Fruit fly (Drosophila melanogaster) whole organism, embryonic: ENCODE measurements around the gene dah.

Source experiments
- Ada2b ChIP-seq: fragments of 200-800 bp; sonication (Bioruptor generic); IDR thresholded peaks from 2 replicates; pipeline ENCODE4 v1.3.6; 2022; ENCODE audit warnings: missing biosample characterization, missing genetic modification characterization
- BtbVII ChIP-seq: fragments of 200-800 bp; sonication (Bioruptor generic); optimal IDR thresholded peaks from 3 replicates; lab custom pipeline; 2017; ENCODE audit warnings: missing biosample characterization, mild to moderate bottlenecking, missing genetic modification characterization
- CG10431 ChIP-seq: fragments of 200-800 bp; sonication (Bioruptor generic); optimal IDR thresholded peaks from 3 replicates; lab custom pipeline; 2018; ENCODE audit warnings: missing biosample characterization, mild to moderate bottlenecking, missing genetic modification characterization
- CG10565 ChIP-seq: fragments of 200-800 bp; sonication (Bioruptor generic); optimal IDR thresholded peaks from 3 replicates; lab custom pipeline; 2016; ENCODE audit warnings: missing biosample characterization, mild to moderate bottlenecking, missing genetic modification characterization
- CG11695 ChIP-seq: fragments of 200-800 bp; sonication (Bioruptor generic); IDR thresholded peaks from 3 replicates; pipeline ENCODE4 v1.3.6; 2022; ENCODE audit warnings: missing biosample characterization, missing genetic modification characterization
- CG11723 ChIP-seq: fragments of 200-800 bp; sonication (Bioruptor generic); optimal IDR thresholded peaks from 2 replicates; lab custom pipeline; 2017; ENCODE audit warnings: missing biosample characterization, mild to moderate bottlenecking, missing genetic modification characterization
- CG12104 ChIP-seq: fragments of 200-800 bp; sonication (Bioruptor generic); optimal IDR thresholded peaks from 3 replicates; lab custom pipeline; 2016; ENCODE audit warnings: missing biosample characterization, missing genetic modification characterization
- CG12219 ChIP-seq: fragments of 200-800 bp; sonication (Bioruptor generic); optimal IDR thresholded peaks from 3 replicates; lab custom pipeline; 2018; ENCODE audit warnings: missing biosample characterization, mild to moderate bottlenecking, missing genetic modification characterization
- CG12769 ChIP-seq: fragments of 200-800 bp; sonication (Bioruptor generic); optimal IDR thresholded peaks from 2 replicates; lab custom pipeline; 2019; ENCODE audit warnings: missing biosample characterization, mild to moderate bottlenecking, missing genetic modification characterization, moderate library complexity
- CG15514 ChIP-seq: fragments of 200-800 bp; sonication (Bioruptor generic); optimal IDR thresholded peaks from 3 replicates; lab custom pipeline; 2017; ENCODE audit warnings: missing biosample characterization, missing genetic modification characterization, mild to moderate bottlenecking, moderate library complexity, missing genetic modification reagents
- CG16779 ChIP-seq: fragments of 200-800 bp; sonication (Bioruptor generic); IDR thresholded peaks from 2 replicates; pipeline ENCODE4 v1.3.6; 2022; ENCODE audit warnings: missing biosample characterization, missing genetic modification characterization
- CG17829 ChIP-seq: fragments of 200-800 bp; optimal IDR thresholded peaks from 2 replicates; lab custom pipeline; 2019; ENCODE audit warnings: missing biosample characterization, mild to moderate bottlenecking, missing genetic modification characterization, moderate library complexity
- CG18599 ChIP-seq: fragments of 200-800 bp; sonication (Bioruptor generic); optimal IDR thresholded peaks from 3 replicates; lab custom pipeline; 2017; ENCODE audit warnings: missing biosample characterization, missing genetic modification characterization, mild to moderate bottlenecking, moderate library complexity, missing genetic modification reagents
- CG18619 ChIP-seq: fragments of 200-800 bp; sonication (Bioruptor generic); optimal IDR thresholded peaks from 3 replicates; lab custom pipeline; 2017; ENCODE audit warnings: missing biosample characterization, mild to moderate bottlenecking, missing genetic modification characterization
- CG30403 ChIP-seq: fragments of 200-800 bp; sonication (Bioruptor generic); optimal IDR thresholded peaks from 3 replicates; lab custom pipeline; 2016; ENCODE audit warnings: missing biosample characterization, missing genetic modification characterization
- CG3163 ChIP-seq: fragments of 200-800 bp; sonication (Bioruptor generic); optimal IDR thresholded peaks from 3 replicates; lab custom pipeline; 2016; ENCODE audit warnings: missing biosample characterization, missing genetic modification characterization
- CG32767 ChIP-seq: fragments of 200-800 bp; sonication (Bioruptor generic); IDR thresholded peaks from 2 replicates; pipeline ENCODE4 v1.3.6; 2022; ENCODE audit warnings: missing biosample characterization, missing genetic modification characterization
- CG34422 ChIP-seq: fragments of 200-800 bp; sonication (Bioruptor generic); IDR thresholded peaks from 3 replicates; pipeline ENCODE4 v1.3.6; 2022; ENCODE audit warnings: missing biosample characterization, missing genetic modification characterization
- CG4424 ChIP-seq: fragments of 200-800 bp; sonication (Bioruptor generic); optimal IDR thresholded peaks from 3 replicates; lab custom pipeline; 2016; ENCODE audit warnings: missing biosample characterization, missing genetic modification characterization
- CG7372 ChIP-seq: fragments of 200-800 bp; sonication (Bioruptor generic); IDR thresholded peaks from 2 replicates; pipeline ENCODE4 v1.3.6; 2022; ENCODE audit warnings: missing biosample characterization, missing genetic modification characterization
- CG7556 ChIP-seq: fragments of 200-800 bp; sonication (Bioruptor generic); optimal IDR thresholded peaks from 2 replicates; lab custom pipeline; 2017; ENCODE audit warnings: missing biosample characterization, mild to moderate bottlenecking, missing genetic modification characterization
- CHES-1-like ChIP-seq: fragments of 200-800 bp; sonication (Bioruptor generic); optimal IDR thresholded peaks from 2 replicates; lab custom pipeline; 2016; ENCODE audit warnings: missing biosample characterization, missing genetic modification characterization
- Drgx ChIP-seq: fragments of 200-800 bp; sonication (Bioruptor generic); IDR thresholded peaks from 2 replicates; pipeline ENCODE4 v1.3.6; 2022; ENCODE audit warnings: missing biosample characterization, missing genetic modification characterization
- GATAe ChIP-seq: fragments of 200-800 bp; sonication (Bioruptor generic); conservative IDR thresholded peaks from 2 replicates; pipeline ENCODE4 v1.3.6; 2022; ENCODE audit warnings: missing biosample characterization, missing genetic modification characterization
- H2.0 ChIP-seq: fragments of 200-800 bp; sonication (Bioruptor generic); IDR thresholded peaks from 2 replicates; pipeline ENCODE4 v1.3.6; 2022; ENCODE audit warnings: missing biosample characterization, missing genetic modification characterization
- HHEX ChIP-seq: fragments of 200-800 bp; sonication (Bioruptor generic); optimal IDR thresholded peaks from 3 replicates; lab custom pipeline; 2017; ENCODE audit warnings: missing biosample characterization, mild to moderate bottlenecking, missing genetic modification characterization, missing genetic modification reagents
- Hmx ChIP-seq: fragments of 200-800 bp; sonication (Bioruptor generic); optimal IDR thresholded peaks from 2 replicates; lab custom pipeline; 2016; ENCODE audit warnings: missing biosample characterization, missing genetic modification characterization
- Hr39 ChIP-seq: fragments of >200 bp; optimal IDR thresholded peaks from 2 replicates; lab custom pipeline; 2017
- Nf-YC ChIP-seq: fragments of 200-800 bp; optimal IDR thresholded peaks from 3 replicates; lab custom pipeline; 2019; ENCODE audit warnings: missing biosample characterization, mild to moderate bottlenecking, missing genetic modification characterization, moderate library complexity
- PHDP ChIP-seq: fragments of 200-800 bp; sonication (Bioruptor generic); optimal IDR thresholded peaks from 3 replicates; lab custom pipeline; 2018; ENCODE audit warnings: missing biosample characterization, mild to moderate bottlenecking, missing genetic modification characterization, moderate library complexity
- Xrp1 ChIP-seq: fragments of 200-800 bp; sonication (Bioruptor generic); IDR thresholded peaks from 2 replicates; pipeline ENCODE4 v1.3.6; 2022; ENCODE audit warnings: missing biosample characterization, missing genetic modification characterization
- YL-1 ChIP-seq: fragments of 200-800 bp; sonication (Bioruptor generic); optimal IDR thresholded peaks from 3 replicates; lab custom pipeline; 2017; ENCODE audit warnings: missing biosample characterization, mild to moderate bottlenecking, missing genetic modification characterization
- bsh ChIP-seq, 2 experiments: fragments of 200-800 bp; sonication (Bioruptor generic); optimal IDR thresholded peaks; 2 replicates each; lab custom pipeline; 2017 to 2018; ENCODE audit warnings: mild to moderate bottlenecking in 2 of 2, missing biosample characterization in 2 of 2, missing genetic modification characterization in 2 of 2, moderate library complexity in 1 of 2
- dimm ChIP-seq: fragments of 200-800 bp; sonication (Bioruptor generic); IDR thresholded peaks from 2 replicates; pipeline ENCODE4 v1.3.6; 2022; ENCODE audit warnings: missing biosample characterization, missing genetic modification characterization
- fd102C ChIP-seq: fragments of 200-800 bp; sonication (Bioruptor generic); optimal IDR thresholded peaks from 2 replicates; lab custom pipeline; 2018; ENCODE audit warnings: missing biosample characterization, mild to moderate bottlenecking, missing genetic modification characterization, moderate library complexity
- grau ChIP-seq: fragments of 200-800 bp; optimal IDR thresholded peaks from 3 replicates; lab custom pipeline; 2019; ENCODE audit warnings: missing biosample characterization, mild to moderate bottlenecking, missing genetic modification characterization, moderate library complexity
- her ChIP-seq: fragments of 200-800 bp; sonication (Bioruptor generic); optimal IDR thresholded peaks from 2 replicates; lab custom pipeline; 2016; ENCODE audit warnings: missing biosample characterization, missing genetic modification characterization
- lbe ChIP-seq: fragments of 200-800 bp; sonication (Bioruptor generic); optimal IDR thresholded peaks from 2 replicates; lab custom pipeline; 2016; ENCODE audit warnings: missing biosample characterization, mild to moderate bottlenecking, missing genetic modification characterization
- org-1 ChIP-seq: fragments of 200-800 bp; sonication (Bioruptor generic); optimal IDR thresholded peaks from 2 replicates; lab custom pipeline; 2017; ENCODE audit warnings: missing biosample characterization, missing genetic modification characterization
- pb ChIP-seq: fragments of 200-800 bp; sonication (Bioruptor generic); optimal IDR thresholded peaks from 3 replicates; lab custom pipeline; 2016; ENCODE audit warnings: missing biosample characterization, missing genetic modification characterization
- run ChIP-seq: fragments of 200-800 bp; sonication (Bioruptor generic); optimal IDR thresholded peaks from 3 replicates; lab custom pipeline; 2018; ENCODE audit warnings: missing biosample characterization, mild to moderate bottlenecking, missing genetic modification characterization
- sens ChIP-seq: fragments of 200-800 bp; sonication (Bioruptor generic); peaks from one replicate; lab custom pipeline; 2016; ENCODE audit warnings: missing biosample characterization, missing genetic modification characterization
- sens-2 ChIP-seq: fragments of 200-800 bp; sonication (Bioruptor generic); IDR thresholded peaks from 2 replicates; pipeline ENCODE4 v1.3.6; 2022; ENCODE audit warnings: missing biosample characterization, missing genetic modification characterization
- sim ChIP-seq: fragments of 200-800 bp; sonication (Bioruptor generic); IDR thresholded peaks from 2 replicates; pipeline ENCODE4 v1.3.6; 2022; ENCODE audit warnings: missing biosample characterization, missing genetic modification characterization
- slp2 ChIP-seq: fragments of 200-800 bp; sonication (Bioruptor generic); optimal IDR thresholded peaks from 2 replicates; lab custom pipeline; 2016; ENCODE audit warnings: missing biosample characterization, missing genetic modification characterization
- tio ChIP-seq: fragments of 200-800 bp; sonication (Bioruptor generic); optimal IDR thresholded peaks from 2 replicates; lab custom pipeline; 2017; ENCODE audit warnings: missing biosample characterization, missing genetic modification characterization, inconsistent platforms
- trh ChIP-seq: fragments of 200-800 bp; sonication (Bioruptor generic); optimal IDR thresholded peaks from 2 replicates; lab custom pipeline; 2016; ENCODE audit warnings: missing biosample characterization, missing genetic modification characterization

The dah gene

dm6 chrX:15312882-15313154 is 15.3 kb upstream of the dah start:
- TF ChIP-seq CG12219 (GFP tag; lab: Kevin White, UChicago) (no peak), sim (GFP tag; lab: Robert Waterston, UW) (no peak), sens (GFP tag; lab: Kevin White, UChicago) (no peak), CG11723 (GFP tag; lab: Kevin White, UChicago) (no peak), slp2 (GFP tag; lab: Kevin White, UChicago) (no peak), PHDP (no peak), Hr39 (lab: Kevin White, UChicago) (peak; percentile 5), grau (tag; lab: Kevin White, UChicago) (no peak)

dm6 chrX:15313389-15313788 is 14.8 kb upstream of the dah start:
- TF ChIP-seq Hmx = no peak
- no peak for TF ChIP-seq CG7372 (GFP tag; lab: Robert Waterston, UW)
- peak in 1 of 2 experiments; percentile 25 for TF ChIP-seq bsh (GFP tag; optimal IDR thresholded peaks at IDR 0.05; lab: Kevin White, UChicago)
- TF ChIP-seq CG10431 = no peak
- TF ChIP-seq Drgx (GFP tag; lab: Robert Waterston, UW) = peak; percentile 55; the same call in 1 of the 2 replicates

- TF ChIP-seq Drgx (GFP tag; lab: Robert Waterston, UW) (peak; percentile 59), CG11695 (GFP tag; lab: Robert Waterston, UW) (no peak)
- TF ChIP-seq, all 482 proteins: peak for 1
Observed at dm6 chrX:15313829-15314324, 14.3 kb upstream of the dah start.

dm6 chrX:15319290-15319689 is 8.9 kb upstream of the dah start, which contains the start of gene Top1:
Gene Top1 (plus strand): TSS chrX:15319479.
- TF ChIP-seq tio (GFP tag; lab: Kevin White, UChicago) = no peak
- no peak for TF ChIP-seq org-1
- TF ChIP-seq YL-1 = peak; percentile 51
- peak; percentile 30; the same call in 1 of the 2 replicates for TF ChIP-seq GATAe (GFP tag; lab: Robert Waterston, UW)
- TF ChIP-seq CG3163 (GFP tag; lab: Kevin White, UChicago) = no peak
- TF ChIP-seq Ada2b = no peak
- TF ChIP-seq CG32767 = peak; percentile 17; the same call in 1 of the 2 replicates
- peak; percentile 35 for TF ChIP-seq CG12769
- TF ChIP-seq CG12104 (GFP tag; lab: Kevin White, UChicago) = peak; percentile 18
- no peak for TF ChIP-seq dimm (GFP tag; lab: Robert Waterston, UW)
- no peak for TF ChIP-seq pb (GFP tag; lab: Kevin White, UChicago)
- peak; percentile 34 for TF ChIP-seq CG17829
- 0 out of 2 replicates have a peak, but pooled peaks have one; percentile 12 for TF ChIP-seq H2.0 (GFP tag; lab: Robert Waterston, UW)
- 0 out of 3 replicates have a peak, but pooled peaks have one; percentile 35 for TF ChIP-seq CG34422 (GFP tag; lab: Robert Waterston, UW)
- TF ChIP-seq run (tag; lab: Kevin White, UChicago) = no peak
- peak; percentile 51 for TF ChIP-seq Nf-YC (tag; lab: Kevin White, UChicago)
- peak; percentile 89 for TF ChIP-seq CG15514 (GFP tag; lab: Kevin White, UChicago)
- TF ChIP-seq fd102C (GFP tag; lab: Kevin White, UChicago) = no peak
- TF ChIP-seq CG4424 (GFP tag; lab: Kevin White, UChicago) = no peak
- TF ChIP-seq lbe (GFP tag; lab: Kevin White, UChicago) = no peak
- no peak for TF ChIP-seq CG18599
- no peak for TF ChIP-seq sens-2
- TF ChIP-seq bsh (GFP tag; optimal IDR thresholded peaks at IDR 0.05; lab: Kevin White, UChicago) = no peak
- TF ChIP-seq CG16779 (GFP tag; lab: Robert Waterston, UW) = no peak
- peak; percentile 12 for TF ChIP-seq CG18619 (GFP tag; lab: Kevin White, UChicago)
- 0 out of 2 replicates have a peak, but pooled peaks have one; percentile 15 for TF ChIP-seq Xrp1
- TF ChIP-seq BtbVII (GFP tag; lab: Kevin White, UChicago) = no peak
- TF ChIP-seq CG7556 (GFP tag; lab: Kevin White, UChicago) = no peak
- no peak for TF ChIP-seq PHDP
- TF ChIP-seq CG30403 = peak; percentile 10
- no peak for TF ChIP-seq CHES-1-like
- TF ChIP-seq trh (GFP tag; lab: Kevin White, UChicago) = no peak
- no peak for TF ChIP-seq HHEX (GFP tag; lab: Kevin White, UChicago)
- TF ChIP-seq her (GFP tag; lab: Kevin White, UChicago) = no peak
- no peak for TF ChIP-seq CG10565
